Worm (Caenorhabditis elegans) whole organism, L1 larva: Measurements from ENCODE around the gene F48E3.6.

Experiments used
- F16B12.6 ChIP-seq: fragments of 150-350 bp; optimal IDR thresholded peaks from 2 replicates; lab custom pipeline; 2014; ENCODE audit warnings: missing biosample characterization, missing genetic modification characterization
- aha-1 ChIP-seq: fragments of 150-350 bp; optimal IDR thresholded peaks from 2 replicates; lab custom pipeline; 2014; ENCODE audit warnings: missing biosample characterization, missing genetic modification characterization
- alr-1 ChIP-seq: fragments of 200-800 bp; sonication (Bioruptor generic); optimal IDR thresholded peaks from 2 replicates; lab custom pipeline; 2018; ENCODE audit warnings: borderline replicate concordance, mild to moderate bottlenecking, missing genetic modification characterization, missing compliant biosample characterization
- blmp-1 ChIP-seq: fragments of 150-350 bp; optimal IDR thresholded peaks from 2 replicates; lab custom pipeline; 2014; ENCODE audit warnings: missing biosample characterization, missing genetic modification characterization
- ceh-82 ChIP-seq, 3 experiments: fragments of 150-350 bp in 1 of 3; sonication (generic microtip) in 2 of 3; optimal IDR thresholded peaks; 2 replicates each; lab custom pipeline; 2014 to 2017; ENCODE audit warnings: missing biosample characterization in 3 of 3, missing genetic modification characterization in 3 of 3
- ceh-88 ChIP-seq: fragments of 200-800 bp; sonication (Bioruptor generic); IDR thresholded peaks from 2 replicates; pipeline ENCODE4 v1.3.6; 2022; ENCODE audit warnings: missing genetic modification characterization, missing compliant biosample characterization
- efl-1 ChIP-seq, 4 experiments: fragments of 150-350 bp; optimal IDR thresholded peaks in 3 of 4; peaks in 1 of 4; 1 replicate in 1 of 4; 2 replicates in 3 of 4; lab custom pipeline; 2014; ENCODE audit warnings: missing biosample characterization in 2 of 4, missing genetic modification characterization in 2 of 4, missing genetic modification reagents in 2 of 4
- efl-3 ChIP-seq: fragments of 200-800 bp; sonication (Bioruptor generic); optimal IDR thresholded peaks from 2 replicates; lab custom pipeline; 2018; ENCODE audit warnings: mild to moderate bottlenecking, missing genetic modification characterization, missing compliant biosample characterization
- egl-27 ChIP-seq, 2 experiments: fragments of 150-350 bp in 1 of 2; sonication (generic microtip); optimal IDR thresholded peaks; 3 replicates each; lab custom pipeline; 2017 to 2018; ENCODE audit warnings: missing biosample characterization in 2 of 2, missing genetic modification characterization in 2 of 2, missing genetic modification reagents in 2 of 2
- elt-3 ChIP-seq, 6 experiments: fragments of 150-350 bp in 1 of 6; sonication (generic microtip); optimal IDR thresholded peaks; 2 replicates each; lab custom pipeline; 2017 to 2018; ENCODE audit warnings: missing biosample characterization in 6 of 6, missing genetic modification characterization in 6 of 6, inconsistent platforms in 1 of 6
- fkh-10 ChIP-seq: sonication (generic microtip); optimal IDR thresholded peaks from 2 replicates; lab custom pipeline; 2017; ENCODE audit warnings: missing biosample characterization, missing genetic modification reagents, missing genetic modification characterization
- fkh-8 ChIP-seq: sonication (generic microtip); optimal IDR thresholded peaks from 2 replicates; lab custom pipeline; 2016; ENCODE audit warnings: mild to moderate bottlenecking, missing genetic modification characterization, missing compliant biosample characterization
- grh-1 ChIP-seq: fragments of 200-800 bp; sonication (Bioruptor generic); IDR thresholded peaks from 2 replicates; pipeline ENCODE4 v1.3.6; 2022; ENCODE audit warnings: missing genetic modification reagents, missing genetic modification characterization, missing compliant biosample characterization
- hlh-17 ChIP-seq: fragments of 200-800 bp; sonication (Bioruptor generic); optimal IDR thresholded peaks from 2 replicates; lab custom pipeline; 2018; ENCODE audit warnings: missing genetic modification characterization, mild to moderate bottlenecking, missing compliant biosample characterization, moderate library complexity, borderline replicate concordance
- isw-1 ChIP-seq: fragments of 200-800 bp; sonication (Bioruptor generic); IDR thresholded peaks from 2 replicates; pipeline ENCODE4 v1.3.6; 2022; ENCODE audit warnings: missing genetic modification characterization, missing compliant biosample characterization
- jun-1 ChIP-seq: fragments of 150-350 bp; optimal IDR thresholded peaks from 2 replicates; lab custom pipeline; 2014; ENCODE audit warnings: missing biosample characterization, missing genetic modification reagents, missing genetic modification characterization
- lin-13 ChIP-seq: fragments of 150-350 bp; optimal IDR thresholded peaks from 2 replicates; lab custom pipeline; 2014; ENCODE audit warnings: missing biosample characterization, missing genetic modification reagents, missing genetic modification characterization
- lin-14 ChIP-seq: fragments of 200-800 bp; sonication (Bioruptor generic); optimal IDR thresholded peaks from 2 replicates; lab custom pipeline; 2018; ENCODE audit warnings: mild to moderate bottlenecking, missing genetic modification characterization, moderate library complexity, missing compliant biosample characterization
- lin-35 ChIP-seq, 2 experiments: fragments of 150-350 bp; optimal IDR thresholded peaks; 2 replicates each; lab custom pipeline; 2014; ENCODE audit warnings: missing biosample characterization in 2 of 2, missing genetic modification characterization in 2 of 2, missing genetic modification reagents in 2 of 2
- lin-39 ChIP-seq: fragments of 150-350 bp; optimal IDR thresholded peaks from 2 replicates; lab custom pipeline; 2014; ENCODE audit warnings: missing biosample characterization, missing genetic modification reagents, missing genetic modification characterization
- lsy-2 ChIP-seq, 2 experiments: fragments of 150-350 bp; optimal IDR thresholded peaks; 2 replicates each; lab custom pipeline; 2014; ENCODE audit warnings: missing biosample characterization in 2 of 2, missing genetic modification characterization in 2 of 2
- mab-9 ChIP-seq: fragments of 200-800 bp; sonication (Bioruptor generic); IDR thresholded peaks from 2 replicates; pipeline ENCODE4 v1.3.6; 2022; ENCODE audit warnings: missing genetic modification reagents, missing genetic modification characterization, missing compliant biosample characterization
- mdl-1 ChIP-seq, 2 experiments: fragments of 150-350 bp; optimal IDR thresholded peaks; 2 replicates each; lab custom pipeline; 2014 to 2017; ENCODE audit warnings: missing biosample characterization in 2 of 2, missing genetic modification characterization in 2 of 2, inconsistent platforms in 1 of 2
- mef-2 ChIP-seq: fragments of 150-350 bp; optimal IDR thresholded peaks from 2 replicates; lab custom pipeline; 2014; ENCODE audit warnings: missing biosample characterization, missing genetic modification characterization
- mep-1 ChIP-seq: fragments of 150-350 bp; optimal IDR thresholded peaks from 2 replicates; lab custom pipeline; 2014; ENCODE audit warnings: missing biosample characterization, missing genetic modification characterization
- nhr-12 ChIP-seq: sonication (generic microtip); optimal IDR thresholded peaks from 2 replicates; lab custom pipeline; 2017; ENCODE audit warnings: missing biosample characterization, missing genetic modification characterization
- nhr-47 ChIP-seq: sonication (generic microtip); optimal IDR thresholded peaks from 2 replicates; lab custom pipeline; 2016; ENCODE audit warnings: mild to moderate bottlenecking, missing genetic modification characterization, moderate library complexity, missing compliant biosample characterization
- nhr-71 ChIP-seq: sonication (generic microtip); optimal IDR thresholded peaks from 2 replicates; lab custom pipeline; 2016; ENCODE audit warnings: mild to moderate bottlenecking, missing genetic modification characterization, moderate library complexity, missing compliant biosample characterization
- nhr-85 ChIP-seq: sonication (generic microtip); peaks from one replicate; lab custom pipeline; 2016; ENCODE audit warnings: missing genetic modification characterization, inconsistent platforms, missing compliant biosample characterization
- nhr-90 ChIP-seq: sonication (generic microtip); optimal IDR thresholded peaks from 2 replicates; lab custom pipeline; 2016; ENCODE audit warnings: mild to moderate bottlenecking, missing genetic modification characterization, missing compliant biosample characterization; ENCODE audit not compliant: poor library complexity
- pax-3 ChIP-seq: fragments of 200-800 bp; sonication (Bioruptor generic); optimal IDR thresholded peaks from 2 replicates; lab custom pipeline; 2018; ENCODE audit warnings: mild to moderate bottlenecking, missing genetic modification characterization, moderate library complexity, missing compliant biosample characterization
- pqm-1 ChIP-seq: sonication (generic microtip); optimal IDR thresholded peaks from 3 replicates; lab custom pipeline; 2017; ENCODE audit warnings: missing biosample characterization, missing genetic modification characterization
- rnt-1 ChIP-seq: sonication (generic microtip); optimal IDR thresholded peaks from 2 replicates; lab custom pipeline; 2016; ENCODE audit warnings: mild to moderate bottlenecking, missing genetic modification characterization, moderate library complexity, missing compliant biosample characterization
- snpc-4 ChIP-seq: fragments of 150-350 bp; optimal IDR thresholded peaks from 2 replicates; lab custom pipeline; 2014; ENCODE audit warnings: missing biosample characterization, missing genetic modification characterization
- snu-23 ChIP-seq: sonication (generic microtip); optimal IDR thresholded peaks from 2 replicates; lab custom pipeline; 2016; ENCODE audit warnings: missing genetic modification characterization, missing compliant biosample characterization
- sox-4 ChIP-seq: sonication (generic microtip); optimal IDR thresholded peaks from 2 replicates; lab custom pipeline; 2016; ENCODE audit warnings: missing genetic modification characterization, missing compliant biosample characterization
- swsn-7 ChIP-seq: sonication (generic microtip); optimal IDR thresholded peaks from 2 replicates; lab custom pipeline; 2016; ENCODE audit warnings: missing genetic modification characterization, missing compliant biosample characterization
- unc-62 ChIP-seq: fragments of 150-350 bp; optimal IDR thresholded peaks from 2 replicates; lab custom pipeline; 2014; ENCODE audit warnings: missing biosample characterization, missing genetic modification reagents, missing genetic modification characterization
- unc-86 ChIP-seq: sonication (generic microtip); optimal IDR thresholded peaks from 2 replicates; lab custom pipeline; 2016; ENCODE audit warnings: missing genetic modification characterization, missing compliant biosample characterization
- unc-98 ChIP-seq: fragments of 200-800 bp; sonication (Bioruptor generic); IDR thresholded peaks from 2 replicates; pipeline ENCODE4 v1.3.6; 2022; ENCODE audit warnings: missing genetic modification characterization, missing compliant biosample characterization
- vab-15 ChIP-seq: sonication (generic microtip); optimal IDR thresholded peaks from 2 replicates; lab custom pipeline; 2017; ENCODE audit warnings: missing genotype, mild to moderate bottlenecking, missing genetic modification characterization, missing compliant biosample characterization
- xbp-1 ChIP-seq: sonication (generic microtip); optimal IDR thresholded peaks from 2 replicates; lab custom pipeline; 2016; ENCODE audit warnings: missing genetic modification characterization, missing compliant biosample characterization
- zag-1 ChIP-seq: fragments of 150-350 bp; optimal IDR thresholded peaks from 2 replicates; lab custom pipeline; 2014; ENCODE audit warnings: missing biosample characterization, missing genetic modification characterization
- ztf-11 ChIP-seq, 2 experiments: sonication (generic microtip); optimal IDR thresholded peaks; 2 replicates each; lab custom pipeline; 2016 to 2017; ENCODE audit warnings: missing genetic modification characterization in 2 of 2, missing biosample characterization in 1 of 2, missing compliant biosample characterization in 1 of 2

Gene F48E3.6

DNA sequence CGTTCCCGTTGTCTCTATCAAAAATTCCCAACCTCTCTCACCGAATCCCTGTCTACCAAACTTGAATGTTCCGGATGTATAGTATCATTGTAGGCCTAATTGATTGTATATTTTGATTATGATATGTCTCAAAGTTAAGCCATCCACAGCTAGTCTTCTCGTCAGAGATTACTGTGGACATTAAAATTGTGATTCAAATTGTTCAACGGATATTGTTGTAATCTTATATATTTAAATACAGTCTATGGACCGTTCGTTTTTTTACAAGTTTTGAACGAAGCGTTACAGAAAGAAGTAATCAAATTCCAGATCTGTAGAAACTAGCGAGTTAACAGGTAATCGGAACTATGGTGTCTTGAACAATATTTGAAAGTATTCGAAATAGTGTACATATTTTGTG is 22.0 kb downstream of the F48E3.6 start, which contains the start of gene F48E3.9:
F48E3.9 (plus strand) TSS at position 301 of the 400 bp plus-strand sequence.
- TF ChIP-seq snu-23 (GFP tag; lab: Kevin White, UChicago): no peak
- TF ChIP-seq snpc-4 (tag; lab: Kevin White, UChicago): no peak
- no peak for TF ChIP-seq jun-1 (tag; lab: Kevin White, UChicago)
- TF ChIP-seq nhr-12 (tag; lab: Kevin White, UChicago): no peak

DNA sequence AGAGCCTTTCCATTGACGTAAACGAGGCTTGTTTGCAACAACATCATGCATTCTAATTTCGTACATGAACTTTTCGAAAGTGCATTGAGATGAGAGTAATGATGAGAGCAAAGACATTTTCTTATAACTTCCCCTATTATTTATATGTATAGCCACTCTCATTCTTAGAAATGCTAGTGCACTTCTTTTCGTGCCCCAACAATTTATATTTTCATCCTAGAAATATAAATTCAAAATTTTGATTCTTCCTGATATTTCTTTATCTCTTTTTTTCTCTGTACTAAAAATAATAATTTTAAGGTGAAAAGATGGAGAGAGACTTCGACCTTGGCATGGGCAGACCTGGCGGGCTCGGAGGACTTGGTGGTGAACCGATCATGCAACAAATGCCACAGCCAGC is 23.8 kb downstream of the F48E3.6 start, which contains the start of gene mek-1:
mek-1 (plus strand) TSS at position 301 of the 400 bp plus-strand sequence.
- TF ChIP-seq sox-4 (tag; lab: Kevin White, UChicago) (peak; percentile 46), ceh-82 (tag; optimal IDR thresholded peaks at IDR 0.05; lab: Kevin White, UChicago) (no peak), mef-2 (tag; lab: Kevin White, UChicago) (peak; percentile 46), nhr-71 (tag; lab: Kevin White, UChicago) (peak; percentile 4)

DNA sequence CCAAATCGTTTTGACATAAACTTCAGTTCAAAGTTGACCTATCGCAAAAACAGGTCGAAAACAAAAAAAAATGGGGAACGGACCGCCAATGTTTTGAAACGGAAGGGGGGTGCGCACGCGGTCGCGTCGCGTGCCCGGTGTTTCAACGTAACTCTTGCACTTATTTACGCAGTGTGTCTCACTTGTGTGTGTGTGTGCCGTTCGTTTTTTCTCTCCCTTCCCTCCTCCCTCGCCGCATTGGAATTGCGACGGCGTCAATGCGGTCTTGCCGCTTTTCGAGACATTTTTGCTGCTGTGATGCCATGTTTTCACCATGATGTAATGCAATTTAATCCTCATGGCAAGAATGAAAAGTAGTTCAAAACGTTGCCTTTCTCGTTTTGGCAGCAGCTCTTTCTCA is 24.2 kb downstream of the F48E3.6 start:
- no peak for TF ChIP-seq ceh-88 (GFP tag; lab: Robert Waterston, UW)
- peak; percentile 0 for TF ChIP-seq rnt-1
- TF ChIP-seq snu-23 (GFP tag; lab: Kevin White, UChicago): peak; percentile 8
- peak; percentile 21 for TF ChIP-seq xbp-1 (tag; lab: Kevin White, UChicago)
- peak; percentile 89 for TF ChIP-seq lin-14 (GFP tag; lab: Kevin White, UChicago)
- TF ChIP-seq mep-1 (tag; lab: Kevin White, UChicago): peak; percentile 15
- peak; percentile 21 for TF ChIP-seq F16B12.6 (tag; lab: Kevin White, UChicago)
- no peak for TF ChIP-seq nhr-90 (tag; lab: Kevin White, UChicago)
- TF ChIP-seq mdl-1 (tag; optimal IDR thresholded peaks at IDR 0.05; lab: Kevin White, UChicago): peak in 1 of 2 experiments; percentile 9
- TF ChIP-seq lsy-2 (tag; optimal IDR thresholded peaks at IDR 0.05; lab: Kevin White, UChicago): peak in 1 of 2 experiments; percentile 15
- peak; percentile 21 for TF ChIP-seq nhr-85 (tag; lab: Kevin White, UChicago)
- TF ChIP-seq hlh-17: no peak
- peak; percentile 11 for TF ChIP-seq nhr-47 (tag; lab: Kevin White, UChicago)
- peak; percentile 14 for TF ChIP-seq fkh-8
- TF ChIP-seq lin-35 (GFP tag; optimal IDR thresholded peaks at IDR 0.05; lab: Kevin White, UChicago): peak in 1 of 2 experiments; percentile 18
- no peak for TF ChIP-seq unc-98 (GFP tag; lab: Robert Waterston, UW)
- TF ChIP-seq ceh-82 (tag; optimal IDR thresholded peaks at IDR 0.05; lab: Kevin White, UChicago): peak in 1 of 3 experiments; percentile 16
- TF ChIP-seq efl-1 (optimal IDR thresholded peaks at IDR 0.05; lab: Kevin White, UChicago): no peak
- TF ChIP-seq efl-1 (GFP tag; optimal IDR thresholded peaks at IDR 0.05 in 1 of 2; lab: Kevin White, UChicago): peak in 1 of 2 experiments; percentile 79
- TF ChIP-seq pax-3 (tag; lab: Kevin White, UChicago): peak; percentile 42
- TF ChIP-seq lin-13 (GFP tag; lab: Kevin White, UChicago): no peak

DNA sequence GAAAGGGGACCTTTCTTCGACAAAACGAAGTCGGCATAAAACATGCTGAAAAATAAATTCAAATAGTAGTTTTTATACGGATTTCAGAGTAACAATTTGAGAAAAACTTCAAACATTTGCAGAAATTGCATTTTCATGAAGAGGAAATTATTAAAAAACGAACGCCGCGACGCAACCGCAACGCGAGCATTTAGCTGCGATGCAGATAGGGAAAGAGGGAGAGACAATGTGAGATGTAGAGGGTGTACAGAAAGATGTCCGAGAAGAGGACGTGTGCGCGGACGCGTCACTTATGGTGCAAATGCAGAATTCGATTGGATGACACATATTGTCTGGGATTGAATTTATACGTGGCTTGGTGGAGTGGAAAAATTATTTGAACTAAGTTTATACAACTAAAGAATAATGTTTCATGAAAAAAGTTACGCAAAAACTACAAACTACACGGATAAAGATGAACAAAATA is 27.7 kb downstream of the F48E3.6 start, which contains the start of gene coh-1:
coh-1 (minus strand) TSS at position 51 of the 466 bp plus-strand sequence.
- TF ChIP-seq aha-1 (tag; lab: Kevin White, UChicago) (no peak), blmp-1 (tag; lab: Kevin White, UChicago) (peak; percentile 72), isw-1 (GFP tag; lab: Robert Waterston, UW) (0 out of 2 replicates have a peak, but pooled peaks have one; percentile 7), hlh-17 (no peak), vab-15 (no peak), pqm-1 (tag; lab: Kevin White, UChicago) (no peak), unc-62 (no peak), lin-13 (GFP tag; lab: Kevin White, UChicago) (peak; percentile 28), egl-27 (tag; optimal IDR thresholded peaks at IDR 0.05; lab: Kevin White, UChicago) (no peak), fkh-10 (GFP tag; lab: Kevin White, UChicago) (peak; percentile 19), alr-1 (tag; lab: Kevin White, UChicago) (no peak), efl-3 (GFP tag; lab: Kevin White, UChicago) (no peak), mef-2 (tag; lab: Kevin White, UChicago) (no peak), zag-1 (no peak), mab-9 (GFP tag; lab: Robert Waterston, UW) (no peak), ztf-11 (tag; optimal IDR thresholded peaks at IDR 0.05; lab: Kevin White, UChicago) (no peak), lin-39 (tag; lab: Kevin White, UChicago) (no peak), mep-1 (tag; lab: Kevin White, UChicago) (peak; percentile 73), swsn-7 (peak; percentile 69), unc-86 (tag; lab: Kevin White, UChicago) (peak; percentile 33), grh-1 (GFP tag; lab: Robert Waterston, UW) (no peak; the same call in 1 of the 2 replicates), unc-98 (GFP tag; lab: Robert Waterston, UW) (no peak), pax-3 (tag; lab: Kevin White, UChicago) (no peak), ceh-88 (GFP tag; lab: Robert Waterston, UW) (no peak), elt-3 (tag; optimal IDR thresholded peaks at IDR 0.05; lab: Kevin White, UChicago) (no peak), nhr-71 (tag; lab: Kevin White, UChicago) (peak; percentile 77)
